5 fruit fly cellular contexts compared by ENCODE assay signal in the genomic region with DNA sequence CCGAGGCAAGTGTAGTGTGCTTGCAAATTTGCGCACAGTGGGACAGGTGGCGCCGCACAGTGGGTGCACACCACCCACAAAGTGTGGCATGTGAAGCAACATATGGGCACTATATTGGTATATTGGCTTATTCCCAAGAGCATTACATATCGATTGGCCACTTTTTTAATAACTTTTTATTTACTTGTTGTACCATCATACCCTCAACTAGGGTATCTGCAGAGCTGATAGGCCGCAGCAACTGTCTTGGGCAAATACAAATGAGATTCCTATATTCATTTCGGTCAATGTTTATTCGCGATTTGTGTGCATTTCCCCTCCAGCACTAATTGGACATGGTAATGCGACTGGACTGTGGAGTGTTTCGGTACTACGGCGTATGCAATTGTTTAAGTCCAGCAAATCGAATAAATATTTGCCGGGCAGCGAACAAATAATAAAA.
TF ChIP-seq lines count a peak whose summit lies in the region.

No protein-coding gene starts in this region.

- peak; percentile 23 for TF ChIP-seq CTCF in whole organism, embryonic (GFP tag; optimal IDR thresholded peaks at IDR 0.05; lab: Kevin White, UChicago)

TF ChIP-seq in whole organism, adult, 20 proteins besides CTCF, POLR2A, EP300 and RAD21:
- TF ChIP-seq kay (GFP tag; lab: Kevin White, UChicago; ENCODE audit: borderline replicate concordance) (no peak), bab1 (GFP tag; optimal IDR thresholded peaks at IDR 0.05; lab: Kevin White, UChicago) (peak; percentile 6), CG7045 (GFP tag; optimal IDR thresholded peaks at IDR 0.05; lab: Kevin White, UChicago) (peak; percentile 32), CG1620 (GFP tag; optimal IDR thresholded peaks at IDR 0.05; lab: Kevin White, UChicago) (no peak), CG7101 (tag; optimal IDR thresholded peaks at IDR 0.05; lab: Kevin White, UChicago) (peak; percentile 31), pad (GFP tag; optimal IDR thresholded peaks at IDR 0.05; lab: Kevin White, UChicago) (peak; percentile 59), CG14711 (tag; optimal IDR thresholded peaks at IDR 0.05; lab: Kevin White, UChicago) (peak; percentile 18), Crg-1 (GFP tag; optimal IDR thresholded peaks at IDR 0.05; lab: Kevin White, UChicago) (no peak)
TF ChIP-seq in whole organism, adult: peak in this region for 5.

TF ChIP-seq in whole organism, embryonic, 481 proteins besides CTCF, POLR2A, EP300 and RAD21 (continues in another document):
- TF ChIP-seq z (GFP tag; IDR thresholded peaks at IDR 0.05; lab: Robert Waterston, UW), result no peak
- peak; percentile 47 for TF ChIP-seq CG13424 (tag; optimal IDR thresholded peaks at IDR 0.05; lab: Kevin White, UChicago)
- peak; percentile 71 for TF ChIP-seq dysf (GFP tag; IDR thresholded peaks at IDR 0.05; lab: Robert Waterston, UW)
- TF ChIP-seq ap (GFP tag; IDR thresholded peaks at IDR 0.05; lab: Robert Waterston, UW), result 0 out of 2 replicates have a peak, but pooled peaks have one; percentile 55
- TF ChIP-seq jing (GFP tag; optimal IDR thresholded peaks at IDR 0.05; lab: Kevin White, UChicago), result no peak
- no peak for TF ChIP-seq CG4328 (GFP tag; optimal IDR thresholded peaks at IDR 0.05; lab: Kevin White, UChicago)
- peak; percentile 56 for TF ChIP-seq Sox100B (GFP tag; optimal IDR thresholded peaks at IDR 0.05; lab: Kevin White, UChicago)
- peak; percentile 30; the same call in 1 of the 3 replicates for TF ChIP-seq H15 (GFP tag; IDR thresholded peaks at IDR 0.05; lab: Robert Waterston, UW)
- TF ChIP-seq tgo (GFP tag; IDR thresholded peaks at IDR 0.05; lab: Robert Waterston, UW), result peak; percentile 38; the same call in 1 of the 3 replicates
- peak; percentile 15 for TF ChIP-seq CG10979 (tag; optimal IDR thresholded peaks at IDR 0.05; lab: Kevin White, UChicago)
- TF ChIP-seq Bgb (GFP tag; IDR thresholded peaks at IDR 0.05; lab: Robert Waterston, UW; ENCODE audit: partially characterized antibody), result no peak
- TF ChIP-seq bbx (GFP tag; IDR thresholded peaks at IDR 0.05; lab: Robert Waterston, UW; ENCODE audit: partially characterized antibody), result no peak
- TF ChIP-seq esg (GFP tag; conservative IDR thresholded peaks at IDR 0.05; lab: Robert Waterston, UW), result peak; percentile 53
- TF ChIP-seq zen2 (GFP tag; IDR thresholded peaks at IDR 0.05; lab: Robert Waterston, UW; ENCODE audit: partially characterized antibody), result no peak
- no peak for TF ChIP-seq hkb (optimal IDR thresholded peaks at IDR 0.05; lab: Kevin White, UChicago)
- peak; percentile 46 for TF ChIP-seq hkb (GFP tag; IDR thresholded peaks at IDR 0.05; lab: Robert Waterston, UW)
- peak; percentile 66 for TF ChIP-seq CG4707 (GFP tag; optimal IDR thresholded peaks at IDR 0.05; lab: Kevin White, UChicago)
- TF ChIP-seq HmgZ (tag; optimal IDR thresholded peaks at IDR 0.05; lab: Kevin White, UChicago), result no peak

TF ChIP-seq in whole organism, prepupa, 60 proteins besides CTCF, POLR2A, EP300 and RAD21 (continues in another document):
- TF ChIP-seq salr (GFP tag; optimal IDR thresholded peaks at IDR 0.05; lab: Kevin White, UChicago), result peak; percentile 72 to 89
- peak; percentile 88 for TF ChIP-seq Gug (GFP tag; IDR thresholded peaks at IDR 0.05; lab: Robert Waterston, UW)
- peak; percentile 87 for TF ChIP-seq CG3032 (tag; optimal IDR thresholded peaks at IDR 0.05; lab: Kevin White, UChicago)
- TF ChIP-seq Sox15 (GFP tag; optimal IDR thresholded peaks at IDR 0.05; lab: Kevin White, UChicago), result peak; percentile 73
- no peak for TF ChIP-seq Blimp-1 (GFP tag; optimal IDR thresholded peaks at IDR 0.05; lab: Kevin White, UChicago)
- peak; percentile 94 for TF ChIP-seq Hr4 (GFP tag; optimal IDR thresholded peaks at IDR 0.05; lab: Kevin White, UChicago)
- peak; percentile 90 for TF ChIP-seq OdsH (GFP tag; optimal IDR thresholded peaks at IDR 0.05; lab: Kevin White, UChicago)
- peak; percentile 81 for TF ChIP-seq CG6792 (GFP tag; optimal IDR thresholded peaks at IDR 0.05; lab: Kevin White, UChicago)
- peak; percentile 68 for TF ChIP-seq CG8319 (GFP tag; optimal IDR thresholded peaks at IDR 0.05; lab: Kevin White, UChicago)
- TF ChIP-seq Sox102F (GFP tag; optimal IDR thresholded peaks at IDR 0.05; lab: Kevin White, UChicago), result peak; percentile 51
- peak; percentile 87 for TF ChIP-seq CG6276 (GFP tag; optimal IDR thresholded peaks at IDR 0.05; lab: Kevin White, UChicago)
- peak; percentile 89 for TF ChIP-seq CG4318 (GFP tag; optimal IDR thresholded peaks at IDR 0.05; lab: Kevin White, UChicago)
- no peak for TF ChIP-seq CG9139 (GFP tag; optimal IDR thresholded peaks at IDR 0.05; lab: Kevin White, UChicago)
- TF ChIP-seq CG7368 (GFP tag; optimal IDR thresholded peaks at IDR 0.05; lab: Kevin White, UChicago), result peak; percentile 85
- no peak for TF ChIP-seq Eip93F (GFP tag; optimal IDR thresholded peaks at IDR 0.05; lab: Kevin White, UChicago)
- TF ChIP-seq CG10631 (GFP tag; optimal IDR thresholded peaks at IDR 0.05; lab: Kevin White, UChicago), result peak; percentile 87
- peak; percentile 35 for TF ChIP-seq CG16779 (tag; optimal IDR thresholded peaks at IDR 0.05; lab: Kevin White, UChicago)
- peak; percentile 75 for TF ChIP-seq CG34406 (GFP tag; optimal IDR thresholded peaks at IDR 0.05; lab: Kevin White, UChicago)
- TF ChIP-seq Eip75B (GFP tag; optimal IDR thresholded peaks at IDR 0.05; lab: Kevin White, UChicago), result peak; percentile 87
- peak; percentile 46 for TF ChIP-seq Ets21C (GFP tag; optimal IDR thresholded peaks at IDR 0.05; lab: Kevin White, UChicago)

TF ChIP-seq in whole organism, pupa, 21 proteins besides CTCF, POLR2A, EP300 and RAD21:
- TF ChIP-seq CG32121 (GFP tag; IDR thresholded peaks at IDR 0.05; lab: Robert Waterston, UW), result peak; percentile 91
- peak; percentile 79 for TF ChIP-seq CG17806 (tag; optimal IDR thresholded peaks at IDR 0.05; lab: Kevin White, UChicago)
- TF ChIP-seq CG14655 (GFP tag; optimal IDR thresholded peaks at IDR 0.05; lab: Kevin White, UChicago), result peak; percentile 87
- TF ChIP-seq fd96Ca (GFP tag; IDR thresholded peaks at IDR 0.05; lab: Robert Waterston, UW), result peak; percentile 92
- TF ChIP-seq Snoo (tag; optimal IDR thresholded peaks at IDR 0.05; lab: Kevin White, UChicago), result peak; percentile 38
- peak; percentile 80 for TF ChIP-seq CG9948 (tag; optimal IDR thresholded peaks at IDR 0.05; lab: Kevin White, UChicago)
- peak; percentile 75 for TF ChIP-seq CG8301 (tag; optimal IDR thresholded peaks at IDR 0.05; lab: Kevin White, UChicago)
- peak; percentile 89 for TF ChIP-seq Ets98B (GFP tag; IDR thresholded peaks at IDR 0.05; lab: Robert Waterston, UW)
- peak; percentile 76 for TF ChIP-seq CG8159 (tag; optimal IDR thresholded peaks at IDR 0.05; lab: Kevin White, UChicago)
- peak; percentile 29 for TF ChIP-seq CG13204 (GFP tag; optimal IDR thresholded peaks at IDR 0.05; lab: Kevin White, UChicago)
- TF ChIP-seq Pif1B (GFP tag; optimal IDR thresholded peaks at IDR 0.05; lab: Kevin White, UChicago), result peak; percentile 85
- TF ChIP-seq EcR (GFP tag; optimal IDR thresholded peaks at IDR 0.05; lab: Kevin White, UChicago), result no peak
- TF ChIP-seq gl (tag; optimal IDR thresholded peaks at IDR 0.05; lab: Kevin White, UChicago), result peak; percentile 28
- TF ChIP-seq Pif1A (GFP tag; optimal IDR thresholded peaks at IDR 0.05; lab: Kevin White, UChicago), result peak; percentile 88
- peak; percentile 81 for TF ChIP-seq CG34367 (tag; optimal IDR thresholded peaks at IDR 0.05; lab: Kevin White, UChicago)
- TF ChIP-seq rn (GFP tag; IDR thresholded peaks at IDR 0.05; lab: Robert Waterston, UW), result peak; percentile 84
- no peak for TF ChIP-seq D1 (tag; optimal IDR thresholded peaks at IDR 0.05; lab: Kevin White, UChicago)
- peak; percentile 75; the same call in 1 of the 2 replicates for TF ChIP-seq CG10348 (GFP tag; IDR thresholded peaks at IDR 0.05; lab: Robert Waterston, UW)
- TF ChIP-seq CG4496 (GFP tag; IDR thresholded peaks at IDR 0.05; lab: Robert Waterston, UW), result peak; percentile 95
- peak; percentile 86 for TF ChIP-seq CG12605 (GFP tag; IDR thresholded peaks at IDR 0.05; lab: Robert Waterston, UW)
- peak; percentile 75 for TF ChIP-seq CG15710 (tag; optimal IDR thresholded peaks at IDR 0.05; lab: Kevin White, UChicago)
TF ChIP-seq in whole organism, pupa: peak in this region for 19.

TF ChIP-seq in whole organism, wandering third instar larva, 38 proteins besides CTCF, POLR2A, EP300 and RAD21 (continues in another document):
- TF ChIP-seq jim (GFP tag; optimal IDR thresholded peaks at IDR 0.05; lab: Kevin White, UChicago) (no peak), dmrt93B (GFP tag; optimal IDR thresholded peaks at IDR 0.05; lab: Kevin White, UChicago) (peak; percentile 38), Hr78 (GFP tag; optimal IDR thresholded peaks at IDR 0.05; lab: Kevin White, UChicago) (no peak), Sp1 (GFP tag; optimal IDR thresholded peaks at IDR 0.05; lab: Kevin White, UChicago) (no peak), h (GFP tag; optimal IDR thresholded peaks at IDR 0.05; lab: Kevin White, UChicago) (peak; percentile 70), dl (GFP tag; optimal IDR thresholded peaks at IDR 0.05; lab: Kevin White, UChicago; ENCODE audit: insufficient read depth in 1 of 2, partially characterized antibody in 2 of 2) (no peak), woc (GFP tag; optimal IDR thresholded peaks at IDR 0.05; lab: Kevin White, UChicago) (peak; percentile 42), fru (GFP tag; optimal IDR thresholded peaks at IDR 0.05; lab: Kevin White, UChicago) (peak; percentile 70), Hnf4 (GFP tag; optimal IDR thresholded peaks at IDR 0.05; lab: Kevin White, UChicago) (peak; percentile 60), psq (GFP tag; optimal IDR thresholded peaks at IDR 0.05; lab: Kevin White, UChicago) (peak; percentile 27), Vsx2 (GFP tag; optimal IDR thresholded peaks at IDR 0.05; lab: Kevin White, UChicago; ENCODE audit: partially characterized antibody) (no peak), OdsH (GFP tag; optimal IDR thresholded peaks at IDR 0.05; lab: Kevin White, UChicago) (peak; percentile 34), Jra (GFP tag; optimal IDR thresholded peaks at IDR 0.05; lab: Kevin White, UChicago) (no peak), N (GFP tag; optimal IDR thresholded peaks at IDR 0.05; lab: Kevin White, UChicago) (no peak), dsf (GFP tag; optimal IDR thresholded peaks at IDR 0.05; lab: Kevin White, UChicago; ENCODE audit: borderline replicate concordance) (no peak), HLH106 (tag; optimal IDR thresholded peaks at IDR 0.05; lab: Kevin White, UChicago) (no peak), foxo (GFP tag; optimal IDR thresholded peaks at IDR 0.05; lab: Kevin White, UChicago) (peak in 1 of 2 experiments; percentile 76), pan (optimal IDR thresholded peaks at IDR 0.05; lab: Kevin White, UChicago) (no peak), ey (GFP tag; optimal IDR thresholded peaks at IDR 0.05; lab: Kevin White, UChicago) (peak; percentile 74), CrebA (GFP tag; optimal IDR thresholded peaks at IDR 0.05; lab: Kevin White, UChicago; ENCODE audit: borderline replicate concordance) (no peak), Dfd (GFP tag; optimal IDR thresholded peaks at IDR 0.05; lab: Kevin White, UChicago) (no peak), br (GFP tag; optimal IDR thresholded peaks at IDR 0.05; lab: Kevin White, UChicago) (peak; percentile 57), CG32264 (GFP tag; optimal IDR thresholded peaks at IDR 0.05; lab: Kevin White, UChicago) (no peak), tai (GFP tag; optimal IDR thresholded peaks at IDR 0.05; lab: Kevin White, UChicago) (no peak)
